Fruit fly (Drosophila melanogaster) S2 (cell line): ENCODE measurements around the gene CG33510.

Source experiments
- CG8478 ChIP-seq: fragments of >200 bp; optimal IDR thresholded peaks from 2 replicates; lab custom pipeline; 2018
- CTCF ChIP-seq, 2 experiments: fragments of >200 bp; optimal IDR thresholded peaks; 2 replicates each; lab custom pipeline; 2018

DNA sequence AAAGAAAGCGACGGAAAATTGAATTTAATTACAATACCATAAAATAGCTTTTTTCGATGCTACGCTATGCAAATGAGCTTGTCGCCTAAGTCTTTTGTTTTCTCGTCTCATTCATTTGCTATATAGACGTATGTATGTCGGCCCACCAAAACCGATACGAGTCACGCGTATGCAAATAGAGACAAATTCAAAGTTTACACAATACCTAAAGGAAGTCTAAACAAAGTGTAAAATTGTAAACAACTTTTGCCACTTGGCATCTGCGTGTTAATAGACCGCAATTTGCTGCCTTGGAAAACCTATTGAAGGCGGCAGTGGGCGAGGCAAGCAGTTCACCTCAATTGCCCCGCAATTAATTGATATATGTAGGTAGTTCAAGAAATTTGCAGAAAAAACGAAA is 21.5 kb downstream of the CG33510 start:
- TF ChIP-seq CG8478 (lab: Kevin White, UChicago) (no peak), CTCF (optimal IDR thresholded peaks at IDR 0.05; lab: Kevin White, UChicago) (no peak)
